Worm (Caenorhabditis elegans) whole organism, young adult: Measurements from ENCODE around the gene ifet-1.

ENCODE experiments used
- B0019.2 ChIP-seq: fragments of 200-800 bp; sonication (Bioruptor generic); conservative IDR thresholded peaks from 2 replicates; pipeline ENCODE4 v1.3.6; 2022; ENCODE audit warnings: missing genetic modification reagents, missing genetic modification characterization, missing compliant biosample characterization
- B0261.1 ChIP-seq: sonication (generic microtip); optimal IDR thresholded peaks from 2 replicates; lab custom pipeline; 2016; ENCODE audit warnings: mild to moderate bottlenecking, missing genetic modification characterization, moderate library complexity, missing compliant biosample characterization
- B0336.3 ChIP-seq: fragments of 200-800 bp; sonication (Bioruptor generic); IDR thresholded peaks from 2 replicates; pipeline ENCODE4 v1.3.6; 2022; ENCODE audit warnings: missing genetic modification characterization, missing compliant biosample characterization
- C06A6.2 ChIP-seq: fragments of 200-800 bp; sonication (Bioruptor generic); conservative IDR thresholded peaks from 2 replicates; pipeline ENCODE4 v1.3.6; 2022; ENCODE audit warnings: missing genetic modification characterization, missing compliant biosample characterization
- F22D6.2 ChIP-seq: sonication (generic microtip); optimal IDR thresholded peaks from 2 replicates; lab custom pipeline; 2016; ENCODE audit warnings: mild to moderate bottlenecking, missing genetic modification characterization, missing compliant biosample characterization
- F23B12.7 ChIP-seq: sonication (generic microtip); optimal IDR thresholded peaks from 2 replicates; lab custom pipeline; 2017; ENCODE audit warnings: missing genetic modification characterization, mild to moderate bottlenecking, missing compliant biosample characterization, antibody characterized with exemption, moderate library complexity; ENCODE audit not compliant: insufficient read depth
- F33H1.4 ChIP-seq: fragments of 200-800 bp; sonication (Bioruptor generic); IDR thresholded peaks from 2 replicates; pipeline ENCODE4 v1.3.6; 2022; ENCODE audit warnings: missing genetic modification reagents, missing genetic modification characterization, missing compliant biosample characterization
- F39B2.1 ChIP-seq: fragments of 200-800 bp; sonication (Bioruptor generic); IDR thresholded peaks from 2 replicates; pipeline ENCODE4 v1.3.6; 2022; ENCODE audit warnings: missing genetic modification reagents, missing genetic modification characterization, missing compliant biosample characterization
- F55B11.4 ChIP-seq: sonication (generic microtip); optimal IDR thresholded peaks from 2 replicates; lab custom pipeline; 2016; ENCODE audit warnings: missing compliant biosample characterization, missing genetic modification characterization, borderline replicate concordance; ENCODE audit not compliant: insufficient read depth
- F57A8.1 ChIP-seq: fragments of 200-800 bp; sonication (Bioruptor generic); optimal IDR thresholded peaks from 2 replicates; lab custom pipeline; 2018; ENCODE audit warnings: mild to moderate bottlenecking, missing genetic modification characterization, moderate library complexity, missing compliant biosample characterization
- K12H6.12 ChIP-seq: fragments of 200-800 bp; sonication (Bioruptor generic); optimal IDR thresholded peaks from 2 replicates; lab custom pipeline; 2018; ENCODE audit warnings: mild to moderate bottlenecking, missing genetic modification characterization, missing compliant biosample characterization
- T26A5.8 ChIP-seq: sonication (generic microtip); optimal IDR thresholded peaks from 2 replicates; lab custom pipeline; 2016; ENCODE audit warnings: missing genetic modification characterization, missing compliant biosample characterization
- Y79H2A.3 ChIP-seq: fragments of 200-800 bp; sonication (Bioruptor generic); conservative IDR thresholded peaks from 2 replicates; pipeline ENCODE4 v1.3.6; 2022; ENCODE audit warnings: missing genetic modification reagents, missing genetic modification characterization, missing compliant biosample characterization
- ZK185.1 ChIP-seq: sonication (generic microtip); optimal IDR thresholded peaks from 2 replicates; lab custom pipeline; 2016; ENCODE audit warnings: mild to moderate bottlenecking, missing genetic modification characterization, missing compliant biosample characterization; ENCODE audit not compliant: poor library complexity, severe bottlenecking
- ama-1 ChIP-seq, 3 experiments: fragments of 150-350 bp in 1 of 3; sonication (generic microtip) in 2 of 3; optimal IDR thresholded peaks; 2 replicates each; lab custom pipeline; 2014 to 2018; ENCODE audit warnings: missing biosample characterization in 2 of 3, missing genetic modification characterization in 2 of 3, missing genetic modification reagents in 2 of 3
- athp-1 ChIP-seq: sonication (generic microtip); optimal IDR thresholded peaks from 2 replicates; lab custom pipeline; 2017; ENCODE audit warnings: mild to moderate bottlenecking, missing genetic modification characterization, missing compliant biosample characterization
- attf-3 ChIP-seq: fragments of 200-800 bp; sonication (Bioruptor generic); conservative IDR thresholded peaks from 2 replicates; pipeline ENCODE4 v1.3.6; 2022; ENCODE audit warnings: missing genetic modification reagents, missing genetic modification characterization, missing compliant biosample characterization
- attf-5 ChIP-seq: fragments of 200-800 bp; sonication (Bioruptor generic); optimal IDR thresholded peaks from 2 replicates; lab custom pipeline; 2018; ENCODE audit warnings: mild to moderate bottlenecking, missing genetic modification characterization, missing compliant biosample characterization
- attf-6 ChIP-seq: fragments of 200-800 bp; sonication (Bioruptor generic); IDR thresholded peaks from 2 replicates; pipeline ENCODE4 v1.3.6; 2022; ENCODE audit warnings: missing genetic modification reagents, missing genetic modification characterization, missing compliant biosample characterization
- ccch-3 ChIP-seq: fragments of 200-800 bp; sonication (Bioruptor generic); optimal IDR thresholded peaks from 2 replicates; lab custom pipeline; 2018; ENCODE audit warnings: mild to moderate bottlenecking, missing genetic modification characterization, missing compliant biosample characterization
- cebp-1 ChIP-seq, 2 experiments: fragments of 200-800 bp in 1 of 2; sonication (Bioruptor generic) in 1 of 2; sonication (generic microtip) in 1 of 2; IDR thresholded peaks in 1 of 2; optimal IDR thresholded peaks in 1 of 2; 2 replicates each; pipeline versions ENCODE4 v1.3.6 to Lab custom; 2017 to 2022; ENCODE audit warnings: missing compliant biosample characterization in 2 of 2, missing genetic modification characterization in 2 of 2, mild to moderate bottlenecking in 1 of 2, missing genetic modification reagents in 1 of 2, moderate library complexity in 1 of 2
- cebp-2 ChIP-seq: fragments of 200-800 bp; sonication (Bioruptor generic); IDR thresholded peaks from 2 replicates; pipeline ENCODE4 v1.3.6; 2022; ENCODE audit warnings: missing genetic modification characterization, missing compliant biosample characterization
- ceh-100 ChIP-seq: fragments of 200-800 bp; sonication (Bioruptor generic); IDR thresholded peaks from 2 replicates; pipeline ENCODE4 v1.3.6; 2022; ENCODE audit warnings: missing genetic modification reagents, missing genetic modification characterization, missing compliant biosample characterization
- ceh-40 ChIP-seq: fragments of 200-800 bp; sonication (Bioruptor generic); IDR thresholded peaks from 2 replicates; pipeline ENCODE4 v1.3.6; 2022; ENCODE audit warnings: missing genetic modification characterization, missing compliant biosample characterization
- ceh-58 ChIP-seq: fragments of 200-800 bp; sonication (Bioruptor generic); IDR thresholded peaks from 2 replicates; pipeline ENCODE4 v1.3.6; 2022; ENCODE audit warnings: missing genetic modification characterization, missing compliant biosample characterization
- ceh-79 ChIP-seq: sonication (generic microtip); optimal IDR thresholded peaks from 2 replicates; lab custom pipeline; 2017; ENCODE audit warnings: mild to moderate bottlenecking, missing genetic modification characterization, missing compliant biosample characterization
- dox-1 ChIP-seq: fragments of 200-800 bp; sonication (Bioruptor generic); IDR thresholded peaks from 2 replicates; pipeline ENCODE4 v1.3.6; 2022; ENCODE audit warnings: missing genetic modification reagents, missing genetic modification characterization, missing compliant biosample characterization
- ekl-4 ChIP-seq: fragments of 200-800 bp; sonication (Bioruptor generic); IDR thresholded peaks from 2 replicates; pipeline ENCODE4 v1.3.6; 2022; ENCODE audit warnings: missing genetic modification reagents, missing genetic modification characterization, missing compliant biosample characterization
- hlh-12 ChIP-seq: sonication (generic microtip); optimal IDR thresholded peaks from 2 replicates; lab custom pipeline; 2016; ENCODE audit warnings: missing genetic modification characterization, missing compliant biosample characterization
- hlh-26 ChIP-seq: fragments of 200-800 bp; sonication (Bioruptor generic); conservative IDR thresholded peaks from 2 replicates; pipeline ENCODE4 v1.3.6; 2022; ENCODE audit warnings: missing genetic modification reagents, missing genetic modification characterization, missing compliant biosample characterization
- hrde-1 ChIP-seq: sonication (generic microtip); optimal IDR thresholded peaks from 2 replicates; lab custom pipeline; 2016; ENCODE audit warnings: missing genetic modification characterization, mild to moderate bottlenecking, missing compliant biosample characterization, moderate library complexity, missing genotype, missing genetic modification reagents, borderline replicate concordance
- hsf-1 ChIP-seq: fragments of 200-800 bp; sonication (Bioruptor generic); IDR thresholded peaks from 2 replicates; pipeline ENCODE4 v1.3.6; 2022; ENCODE audit warnings: missing genetic modification reagents, missing genetic modification characterization, missing compliant biosample characterization
- let-526 ChIP-seq: fragments of 200-800 bp; sonication (Bioruptor generic); IDR thresholded peaks from 2 replicates; pipeline ENCODE4 v1.3.6; 2022; ENCODE audit warnings: missing genetic modification reagents, missing genetic modification characterization, missing compliant biosample characterization
- lin-35 ChIP-seq, 3 experiments: fragments of 150-350 bp in 2 of 3; sonication (generic microtip) in 1 of 3; optimal IDR thresholded peaks; 2 replicates each; lab custom pipeline; 2014 to 2018; ENCODE audit warnings: missing biosample characterization in 3 of 3, missing genetic modification characterization in 3 of 3, missing genetic modification reagents in 3 of 3
- lsl-1 ChIP-seq: fragments of 200-800 bp; sonication (Bioruptor generic); optimal IDR thresholded peaks from 2 replicates; lab custom pipeline; 2018; ENCODE audit warnings: mild to moderate bottlenecking, missing genetic modification characterization, moderate library complexity, missing compliant biosample characterization
- madf-3 ChIP-seq: fragments of 200-800 bp; sonication (Bioruptor generic); IDR thresholded peaks from 2 replicates; pipeline ENCODE4 v1.3.6; 2022; ENCODE audit warnings: missing genetic modification reagents, missing genetic modification characterization, missing compliant biosample characterization
- mcd-1 ChIP-seq: fragments of 200-800 bp; sonication (Bioruptor generic); IDR thresholded peaks from 2 replicates; pipeline ENCODE4 v1.3.6; 2022; ENCODE audit warnings: missing genetic modification reagents, missing genetic modification characterization, missing compliant biosample characterization
- mel-28 ChIP-seq: sonication (generic microtip); optimal IDR thresholded peaks from 2 replicates; lab custom pipeline; 2016; ENCODE audit warnings: borderline replicate concordance, mild to moderate bottlenecking, missing genetic modification characterization, missing compliant biosample characterization
- mxl-1 ChIP-seq: sonication (generic microtip); optimal IDR thresholded peaks from 2 replicates; lab custom pipeline; 2016; ENCODE audit warnings: missing genetic modification characterization, missing compliant biosample characterization
- nfya-2 ChIP-seq: fragments of 200-800 bp; sonication (Bioruptor generic); IDR thresholded peaks from 2 replicates; pipeline ENCODE4 v1.3.6; 2022; ENCODE audit warnings: missing genetic modification reagents, missing genetic modification characterization, missing compliant biosample characterization
- nfyb-1 ChIP-seq: fragments of 200-800 bp; sonication (Bioruptor generic); IDR thresholded peaks from 2 replicates; pipeline ENCODE4 v1.3.6; 2022; ENCODE audit warnings: missing genetic modification reagents, missing genetic modification characterization, missing compliant biosample characterization
- nhr-27 ChIP-seq: fragments of 200-800 bp; sonication (Bioruptor generic); optimal IDR thresholded peaks from 2 replicates; lab custom pipeline; 2018; ENCODE audit warnings: mild to moderate bottlenecking, missing genetic modification characterization, moderate library complexity, missing compliant biosample characterization
- rcor-1 ChIP-seq: fragments of 200-800 bp; sonication (Bioruptor generic); IDR thresholded peaks from 2 replicates; pipeline ENCODE4 v1.3.6; 2022; ENCODE audit warnings: missing genetic modification reagents, missing genetic modification characterization, missing compliant biosample characterization
- tbx-9 ChIP-seq: sonication (generic microtip); optimal IDR thresholded peaks from 2 replicates; lab custom pipeline; 2016; ENCODE audit warnings: borderline replicate concordance, missing genetic modification characterization, inconsistent platforms, missing compliant biosample characterization
- ztf-22 ChIP-seq: fragments of 200-800 bp; sonication (Bioruptor generic); optimal IDR thresholded peaks from 2 replicates; lab custom pipeline; 2018; ENCODE audit warnings: mild to moderate bottlenecking, missing genetic modification characterization, moderate library complexity, missing compliant biosample characterization
- ztf-28 ChIP-seq: fragments of 200-800 bp; sonication (Bioruptor generic); IDR thresholded peaks from 2 replicates; pipeline ENCODE4 v1.3.6; 2022; ENCODE audit warnings: missing genetic modification reagents, missing genetic modification characterization, missing compliant biosample characterization

The ifet-1 gene

ce11 chrIII:4470793-4471192 is 4.2 kb downstream of the ifet-1 start (continued):
- 0 out of 2 replicates have a peak, but pooled peaks have one; percentile 44 for TF ChIP-seq B0336.3
- no peak for TF ChIP-seq nfya-2 (GFP tag; lab: Robert Waterston, UW)
- TF ChIP-seq athp-1 (tag; lab: Kevin White, UChicago) = peak; percentile 54
- TF ChIP-seq ceh-40 (GFP tag; lab: Robert Waterston, UW) = 0 out of 2 replicates have a peak, but pooled peaks have one; percentile 57
- TF ChIP-seq attf-3 (GFP tag; lab: Robert Waterston, UW) = no peak; the same call in 1 of the 2 replicates
- no peak for TF ChIP-seq cebp-1 (GFP tag; IDR thresholded peaks at IDR 0.05; lab: Robert Waterston, UW)
- peak; percentile 72 for TF ChIP-seq cebp-1 (tag; optimal IDR thresholded peaks at IDR 0.05; lab: Kevin White, UChicago)
- TF ChIP-seq B0261.1 = peak; percentile 93
- TF ChIP-seq lsl-1 (GFP tag; lab: Kevin White, UChicago) = peak; percentile 64
- peak in 1 of 3 experiments; percentile 68 for TF ChIP-seq lin-35 (GFP tag; optimal IDR thresholded peaks at IDR 0.05; lab: Kevin White, UChicago)
- no peak for TF ChIP-seq ceh-58 (GFP tag; lab: Robert Waterston, UW)
- peak; percentile 52 for TF ChIP-seq attf-5 (GFP tag; lab: Kevin White, UChicago)
- no peak for TF ChIP-seq F57A8.1 (GFP tag; lab: Kevin White, UChicago)
- TF ChIP-seq C06A6.2 (GFP tag; lab: Robert Waterston, UW) = peak; percentile 73
- no peak for TF ChIP-seq cebp-2
- TF ChIP-seq ccch-3 (GFP tag; lab: Kevin White, UChicago) = no peak
- peak; percentile 84 for TF ChIP-seq nfyb-1 (GFP tag; lab: Robert Waterston, UW)
- TF ChIP-seq F55B11.4 (tag; lab: Kevin White, UChicago) = no peak
- TF ChIP-seq T26A5.8 = peak; percentile 70
- peak; percentile 90 for TF ChIP-seq ZK185.1 (tag; lab: Kevin White, UChicago)
- TF ChIP-seq mxl-1 (tag; lab: Kevin White, UChicago) = peak; percentile 78
- TF ChIP-seq ama-1 (optimal IDR thresholded peaks at IDR 0.05; lab: Kevin White, UChicago) = no peak
- TF ChIP-seq ama-1 (GFP tag; optimal IDR thresholded peaks at IDR 0.05; lab: Kevin White, UChicago) = peak in 1 of 2 experiments; percentile 84
- TF ChIP-seq B0019.2 (GFP tag; lab: Robert Waterston, UW) = peak; percentile 53; the same call in 1 of the 2 replicates
- peak; percentile 46; the same call in 1 of the 2 replicates for TF ChIP-seq hsf-1
- TF ChIP-seq let-526 (GFP tag; lab: Robert Waterston, UW) = peak; percentile 67; the same call in 1 of the 2 replicates
- TF ChIP-seq F23B12.7 (tag; lab: Kevin White, UChicago) = peak; percentile 93
- TF ChIP-seq mcd-1 (GFP tag; lab: Robert Waterston, UW) = peak; percentile 70
- TF ChIP-seq F39B2.1 (GFP tag; lab: Robert Waterston, UW) = no peak
- peak; percentile 64 for TF ChIP-seq hrde-1 (tag; lab: Kevin White, UChicago)
- TF ChIP-seq F22D6.2 (tag; lab: Kevin White, UChicago) = no peak
- TF ChIP-seq dox-1 (GFP tag; lab: Robert Waterston, UW) = peak; percentile 83
- peak; percentile 70 for TF ChIP-seq ceh-79 (tag; lab: Kevin White, UChicago)
- peak; percentile 61 for TF ChIP-seq ceh-100 (GFP tag; lab: Robert Waterston, UW)
- no peak for TF ChIP-seq mel-28 (tag; lab: Kevin White, UChicago)
- peak; percentile 50; the same call in 1 of the 2 replicates for TF ChIP-seq ekl-4 (GFP tag; lab: Robert Waterston, UW)
- peak; percentile 58 for TF ChIP-seq F33H1.4
- no peak for TF ChIP-seq tbx-9
- no peak for TF ChIP-seq hlh-26 (GFP tag; lab: Robert Waterston, UW)
- 0 out of 2 replicates have a peak, but pooled peaks have one; percentile 21 for TF ChIP-seq attf-6 (GFP tag; lab: Robert Waterston, UW)
- TF ChIP-seq K12H6.12 (tag; lab: Kevin White, UChicago) = no peak
- no peak for TF ChIP-seq Y79H2A.3
- TF ChIP-seq nhr-27 (tag; lab: Kevin White, UChicago) = peak; percentile 42
- 0 out of 2 replicates have a peak, but pooled peaks have one; percentile 53 for TF ChIP-seq ztf-28 (GFP tag; lab: Robert Waterston, UW)
- no peak for TF ChIP-seq hlh-12 (tag; lab: Kevin White, UChicago)
- TF ChIP-seq madf-3 (GFP tag; lab: Robert Waterston, UW) = 0 out of 2 replicates have a peak, but pooled peaks have one; percentile 62
- TF ChIP-seq rcor-1 = peak; percentile 81
- TF ChIP-seq ztf-22 (GFP tag; lab: Kevin White, UChicago) = peak; percentile 48
